Worm (Caenorhabditis elegans) whole organism, midembryonic: ENCODE measurements around the gene Y73F8A.14.
"Not testable (repeated sequence)": the region's sequence is repeated elsewhere in the genome, so short reads cannot be mapped to it uniquely, and the experiment has no call there.

ENCODE experiments used
- T22C8.4 ChIP-seq: fragments of 200-800 bp; sonication (Bioruptor generic); IDR thresholded peaks from 2 replicates; pipeline ENCODE4 v1.3.6; 2022; ENCODE audit warnings: missing genetic modification characterization, missing compliant biosample characterization
- cog-1 ChIP-seq: sonication (generic microtip); optimal IDR thresholded peaks from 2 replicates; lab custom pipeline; 2016; ENCODE audit warnings: missing genetic modification characterization, missing compliant biosample characterization
- flt-1 ChIP-seq: fragments of 200-800 bp; sonication (Bioruptor generic); IDR thresholded peaks from 2 replicates; pipeline ENCODE4 v1.3.6; 2022; ENCODE audit warnings: missing genetic modification characterization, missing compliant biosample characterization
- klf-2 ChIP-seq: fragments of 200-800 bp; sonication (Bioruptor generic); conservative IDR thresholded peaks from 2 replicates; pipeline ENCODE4 v1.3.6; 2022; ENCODE audit warnings: missing genetic modification reagents, missing genetic modification characterization, missing compliant biosample characterization
- med-1 ChIP-seq: sonication (generic microtip); optimal IDR thresholded peaks from 2 replicates; lab custom pipeline; 2017; ENCODE audit warnings: missing genetic modification characterization, mild to moderate bottlenecking, missing compliant biosample characterization, antibody characterized with exemption, missing genetic modification reagents; ENCODE audit not compliant: insufficient read depth
- ref-1 ChIP-seq: fragments of 200-800 bp; sonication (Bioruptor generic); conservative IDR thresholded peaks from 2 replicates; pipeline ENCODE4 v1.3.6; 2022; ENCODE audit warnings: missing genetic modification reagents, missing genetic modification characterization, missing compliant biosample characterization
- tab-1 ChIP-seq: fragments of 200-800 bp; sonication (Bioruptor generic); IDR thresholded peaks from 2 replicates; pipeline ENCODE4 v1.3.6; 2022; ENCODE audit warnings: missing genetic modification characterization, missing compliant biosample characterization
- ztf-23 ChIP-seq: fragments of 200-800 bp; sonication (Bioruptor generic); IDR thresholded peaks from 2 replicates; pipeline ENCODE4 v1.3.6; 2022; ENCODE audit warnings: missing genetic modification reagents, missing genetic modification characterization, missing compliant biosample characterization
- ztf-29 ChIP-seq: fragments of 200-800 bp; sonication (Bioruptor generic); IDR thresholded peaks from 2 replicates; pipeline ENCODE4 v1.3.6; 2022; ENCODE audit warnings: missing genetic modification reagents, missing genetic modification characterization, missing compliant biosample characterization

Gene Y73F8A.14

DNA sequence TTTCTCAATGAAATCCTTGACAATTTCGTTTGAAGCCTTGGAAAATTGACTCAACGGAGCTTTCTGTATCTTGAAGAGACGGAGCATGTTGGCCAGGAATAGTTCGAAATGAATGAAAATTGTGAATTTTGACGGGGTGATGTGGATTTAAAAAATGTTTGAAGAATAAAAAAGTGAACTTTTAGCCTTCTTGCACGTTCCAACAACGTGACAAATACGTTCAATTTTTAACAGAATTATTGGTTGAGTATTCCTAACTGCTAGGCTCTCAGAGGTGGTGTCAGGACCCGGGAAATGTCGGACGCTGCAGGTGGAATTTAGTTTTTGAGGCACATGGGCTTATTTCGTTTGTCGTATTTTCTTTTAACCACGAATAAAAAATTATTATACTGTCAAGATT is 7.3 kb downstream of the Y73F8A.14 start, which contains the start of gene Y73F8A.12:
Gene Y73F8A.12, minus strand, starts transcription at position 101 of the 400 bp plus-strand sequence.
- not testable (repeated sequence) for TF ChIP-seq ref-1 (GFP tag; lab: Robert Waterston, UW); ztf-23 (GFP tag; lab: Robert Waterston, UW); cog-1

DNA sequence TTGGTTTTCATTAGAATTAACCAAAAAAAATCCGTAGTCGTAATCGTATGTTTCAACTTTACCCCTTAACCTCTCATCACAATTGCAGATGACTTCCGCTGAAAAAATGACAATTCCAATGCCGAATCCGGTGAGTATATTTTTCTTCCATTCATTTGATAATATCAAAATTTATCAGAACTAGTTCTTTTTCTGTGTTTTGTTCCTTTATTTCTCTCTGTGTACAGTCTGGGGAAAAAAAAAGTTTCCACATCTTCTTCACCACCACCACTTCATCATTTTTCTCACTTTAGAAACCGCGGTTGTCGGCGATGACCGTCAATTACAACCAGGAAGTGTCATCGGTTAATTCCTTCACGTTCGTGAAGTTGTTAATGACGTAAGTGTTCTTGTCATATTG is 16.7 kb downstream of the Y73F8A.14 start, which contains the start of gene best-21:
Gene best-21, plus strand, starts transcription at position 301 of the 400 bp plus-strand sequence.
- TF ChIP-seq T22C8.4 (GFP tag; lab: Robert Waterston, UW) (no peak), ztf-23 (GFP tag; lab: Robert Waterston, UW) (no peak), ztf-29 (no peak), cog-1 (no peak), klf-2 (GFP tag; lab: Robert Waterston, UW) (no peak), flt-1 (no peak), tab-1 (no peak), med-1 (GFP tag; lab: Kevin White, UChicago) (no peak), ref-1 (GFP tag; lab: Robert Waterston, UW) (no peak)

DNA sequence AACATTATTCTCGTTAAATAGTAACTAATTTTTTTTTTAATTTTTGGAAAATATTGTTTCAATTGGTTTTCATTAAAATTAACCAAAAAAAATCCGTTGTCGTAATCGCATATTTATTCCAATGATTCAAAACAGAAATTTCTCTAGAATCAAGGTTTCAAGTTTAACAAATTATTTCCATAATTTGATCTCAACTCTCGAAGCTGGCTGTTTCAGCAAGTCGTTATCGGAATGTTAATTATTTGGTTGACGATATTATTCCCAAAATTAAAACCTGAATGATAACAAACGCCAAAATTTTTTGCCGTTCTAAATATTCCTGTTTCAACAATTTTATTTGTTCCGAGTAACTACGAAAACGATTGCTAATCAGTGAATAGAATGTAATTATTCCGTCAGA is 18.8 kb downstream of the Y73F8A.14 start:
- TF ChIP-seq ref-1 (GFP tag; lab: Robert Waterston, UW) (no peak), ztf-23 (GFP tag; lab: Robert Waterston, UW) (no peak), klf-2 (GFP tag; lab: Robert Waterston, UW) (no peak), T22C8.4 (GFP tag; lab: Robert Waterston, UW) (no peak), ztf-29 (no peak), med-1 (GFP tag; lab: Kevin White, UChicago) (no peak), flt-1 (no peak), tab-1 (no peak), cog-1 (no peak)

DNA sequence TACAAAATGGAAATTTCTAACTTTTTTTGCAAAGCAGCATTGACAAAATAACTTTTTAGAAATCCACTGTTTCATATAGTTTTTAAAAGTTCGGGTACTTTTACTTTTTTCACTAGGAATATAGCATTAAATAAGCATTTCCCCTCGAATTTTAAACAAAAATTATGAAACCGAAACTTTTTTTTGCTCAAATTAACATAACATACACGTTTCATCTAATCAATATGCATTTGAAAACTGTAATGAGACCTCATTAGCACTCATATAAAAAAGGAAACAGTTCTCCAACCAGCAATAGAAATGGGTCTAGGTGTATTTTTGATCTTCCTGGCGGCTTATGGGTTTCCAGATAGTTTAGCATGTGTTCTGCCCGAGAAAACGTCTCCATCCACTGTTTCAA is 24.8 kb downstream of the Y73F8A.14 start, which contains the start of gene Y73F8A.10:
Gene Y73F8A.10, plus strand, starts transcription at position 301 of the 400 bp plus-strand sequence.
- TF ChIP-seq ztf-23 (GFP tag; lab: Robert Waterston, UW) (no peak), cog-1 (no peak), T22C8.4 (GFP tag; lab: Robert Waterston, UW) (no peak), tab-1 (no peak), ztf-29 (no peak), ref-1 (GFP tag; lab: Robert Waterston, UW) (no peak), klf-2 (GFP tag; lab: Robert Waterston, UW) (no peak), flt-1 (no peak), med-1 (GFP tag; lab: Kevin White, UChicago) (no peak)

DNA sequence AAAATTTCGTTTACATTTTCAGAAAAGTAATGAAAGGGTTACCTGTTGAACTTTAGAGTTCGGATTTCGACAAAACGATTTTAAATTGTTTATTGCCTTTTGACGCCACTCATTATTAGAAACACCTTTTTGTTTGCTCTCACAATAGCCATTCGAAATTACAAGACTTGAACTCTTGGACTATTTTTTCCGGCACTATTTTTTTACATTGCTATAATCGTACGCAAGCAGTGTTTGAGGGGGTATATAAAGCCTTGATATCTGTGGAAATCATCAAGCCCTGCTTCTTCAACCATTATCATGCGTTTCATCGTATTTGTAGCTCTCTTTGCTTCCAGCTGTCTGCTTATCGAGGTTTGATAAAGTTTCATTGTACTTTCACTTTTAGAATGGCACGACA is 27.3 kb downstream of the Y73F8A.14 start, which contains the start of gene pqn-91:
Gene pqn-91, plus strand, starts transcription at position 301 of the 400 bp plus-strand sequence.
- no peak for TF ChIP-seq med-1 (GFP tag; lab: Kevin White, UChicago)
- no peak for TF ChIP-seq cog-1
- no peak for TF ChIP-seq ref-1 (GFP tag; lab: Robert Waterston, UW)
- no peak for TF ChIP-seq klf-2 (GFP tag; lab: Robert Waterston, UW)
- no peak for TF ChIP-seq flt-1
- no peak for TF ChIP-seq tab-1
- no peak for TF ChIP-seq ztf-29
- TF ChIP-seq T22C8.4 (GFP tag; lab: Robert Waterston, UW) = no peak
- TF ChIP-seq ztf-23 (GFP tag; lab: Robert Waterston, UW) = no peak

DNA sequence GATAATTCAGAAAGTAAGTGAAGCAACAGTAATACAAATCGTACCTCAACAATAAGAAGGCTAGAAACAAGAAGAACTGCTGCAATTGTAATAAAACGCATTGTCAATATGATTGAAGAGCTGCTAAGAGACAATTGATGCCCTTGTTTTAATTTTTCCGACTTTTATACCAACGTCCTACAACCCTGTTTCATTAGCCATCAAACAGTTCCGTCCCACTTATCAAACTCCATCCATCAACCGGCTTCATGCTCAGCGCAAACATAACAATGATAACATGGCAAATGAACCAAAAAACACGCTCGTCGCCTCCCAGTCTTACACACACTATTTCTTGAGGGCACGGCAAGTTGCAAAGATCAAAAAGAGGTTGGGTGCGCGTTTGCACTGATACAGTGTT is 27.7 kb downstream of the Y73F8A.14 start, which contains the start of gene pqn-90:
Gene pqn-90, minus strand, starts transcription at position 101 of the 400 bp plus-strand sequence.
- no peak for TF ChIP-seq klf-2 (GFP tag; lab: Robert Waterston, UW)
- TF ChIP-seq ztf-29 = no peak
- TF ChIP-seq flt-1 = no peak
- no peak for TF ChIP-seq tab-1
- no peak for TF ChIP-seq cog-1
- no peak for TF ChIP-seq med-1 (GFP tag; lab: Kevin White, UChicago)
- TF ChIP-seq ref-1 (GFP tag; lab: Robert Waterston, UW) = no peak
- TF ChIP-seq ztf-23 (GFP tag; lab: Robert Waterston, UW) = no peak
- no peak for TF ChIP-seq T22C8.4 (GFP tag; lab: Robert Waterston, UW)

DNA sequence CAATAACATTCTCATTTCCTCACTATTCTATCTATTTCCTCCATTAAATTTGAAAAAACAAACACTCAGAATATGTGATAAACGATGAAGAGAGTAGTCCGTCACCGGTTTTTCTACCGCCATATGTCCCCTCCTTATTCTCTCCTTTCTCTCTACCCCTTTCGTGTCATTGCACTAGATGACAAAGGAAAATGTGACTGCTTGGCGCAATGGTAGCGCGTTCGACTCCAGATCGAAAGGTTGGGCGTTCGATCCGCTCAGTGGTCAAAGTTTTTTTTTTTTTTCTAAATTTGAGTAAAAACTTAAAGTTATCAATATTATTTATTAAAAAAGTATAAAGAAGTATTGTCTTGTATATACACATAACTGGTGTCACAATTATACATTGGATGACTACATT is 29.4 kb downstream of the Y73F8A.14 start:
- TF ChIP-seq ztf-23 (GFP tag; lab: Robert Waterston, UW) (no peak; the same call in 1 of the 2 replicates), cog-1 (no peak), klf-2 (GFP tag; lab: Robert Waterston, UW) (no peak), T22C8.4 (GFP tag; lab: Robert Waterston, UW) (peak; percentile 79), ztf-29 (no peak), tab-1 (peak; percentile 87), ref-1 (GFP tag; lab: Robert Waterston, UW) (peak; percentile 76), med-1 (GFP tag; lab: Kevin White, UChicago) (peak; percentile 49), flt-1 (peak; percentile 90)

DNA sequence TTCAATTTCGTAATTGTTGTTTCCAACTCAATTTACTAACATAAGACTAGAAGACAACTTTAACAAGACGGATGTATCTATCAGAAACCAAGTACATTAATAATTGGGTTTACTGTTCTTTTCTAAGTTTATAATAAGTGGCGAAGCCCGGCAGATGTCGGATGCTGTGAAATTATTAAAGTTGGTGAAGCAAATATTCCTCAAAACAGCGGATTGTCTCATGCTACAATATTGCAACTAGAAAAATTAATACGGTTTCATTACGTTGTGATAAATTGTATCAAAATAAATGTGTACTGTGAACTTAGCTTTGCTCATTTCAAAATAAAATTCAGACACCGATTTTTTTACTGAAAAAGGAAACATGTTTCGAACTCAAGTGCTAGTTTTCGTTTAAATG is 35.3 kb downstream of the Y73F8A.14 start:
- TF ChIP-seq flt-1 (no peak), ref-1 (GFP tag; lab: Robert Waterston, UW) (no peak), ztf-23 (GFP tag; lab: Robert Waterston, UW) (no peak), cog-1 (no peak), klf-2 (GFP tag; lab: Robert Waterston, UW) (no peak), ztf-29 (no peak), tab-1 (no peak), med-1 (GFP tag; lab: Kevin White, UChicago) (no peak), T22C8.4 (GFP tag; lab: Robert Waterston, UW) (no peak)

DNA sequence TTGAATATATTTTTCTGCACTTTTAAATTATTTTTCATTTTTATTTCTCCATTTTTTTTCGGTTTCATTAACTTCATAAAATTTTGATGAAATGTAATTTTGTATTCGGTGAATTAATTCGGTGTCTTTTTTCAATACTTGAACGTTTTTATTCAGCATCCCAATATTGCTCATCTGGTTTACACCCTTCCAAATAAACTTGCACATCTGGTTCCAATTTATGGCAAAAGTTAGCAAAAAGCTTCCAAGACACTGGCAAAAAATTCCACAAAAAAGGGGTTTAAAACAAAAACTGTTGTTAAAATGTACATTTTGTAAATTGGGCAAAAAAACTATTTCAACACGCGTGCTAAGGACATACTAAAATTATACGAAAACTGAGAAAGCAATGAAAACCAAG is 38.7 kb downstream of the Y73F8A.14 start:
- no peak for TF ChIP-seq ztf-29
- no peak for TF ChIP-seq tab-1
- no peak for TF ChIP-seq med-1 (GFP tag; lab: Kevin White, UChicago)
- TF ChIP-seq ztf-23 (GFP tag; lab: Robert Waterston, UW) = no peak
- no peak for TF ChIP-seq cog-1
- no peak for TF ChIP-seq klf-2 (GFP tag; lab: Robert Waterston, UW)
- no peak for TF ChIP-seq T22C8.4 (GFP tag; lab: Robert Waterston, UW)
- TF ChIP-seq flt-1 = no peak
- no peak for TF ChIP-seq ref-1 (GFP tag; lab: Robert Waterston, UW)

DNA sequence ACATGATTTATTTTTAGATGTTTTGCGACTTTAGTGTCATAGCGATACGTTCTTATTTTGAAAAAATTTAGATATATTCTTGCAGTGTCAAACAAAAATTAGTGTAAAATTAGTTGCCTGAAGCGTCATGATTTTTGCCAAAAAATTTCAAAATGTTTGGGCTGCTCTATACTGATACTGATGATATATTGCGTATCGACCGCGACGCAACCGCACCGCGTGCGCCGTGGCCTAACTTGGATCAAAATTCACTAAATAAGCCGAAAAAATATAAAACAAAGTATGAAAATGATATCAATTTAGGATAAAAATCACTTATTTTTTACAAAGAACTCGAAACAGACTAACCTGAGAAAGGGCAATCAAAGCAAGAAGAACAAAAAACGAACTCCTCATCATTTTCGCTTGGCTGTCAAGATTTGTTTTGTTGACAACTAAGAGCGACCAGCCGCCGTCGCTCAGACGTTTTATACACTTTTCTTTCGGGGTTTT is 43.5 kb downstream of the Y73F8A.14 start, which contains the start of gene ccg-1:
Gene ccg-1, minus strand, starts transcription at position 442 of the 492 bp plus-strand sequence.
- TF ChIP-seq tab-1 (no peak), T22C8.4 (GFP tag; lab: Robert Waterston, UW) (no peak), ref-1 (GFP tag; lab: Robert Waterston, UW) (no peak), ztf-29 (no peak), ztf-23 (GFP tag; lab: Robert Waterston, UW) (no peak), klf-2 (GFP tag; lab: Robert Waterston, UW) (no peak), flt-1 (no peak), cog-1 (no peak), med-1 (GFP tag; lab: Kevin White, UChicago) (no peak)
